Worm (Caenorhabditis elegans) whole organism, L3 larva: Measurements from ENCODE around the gene srbc-10.

Source experiments
- ceh-9 ChIP-seq: sonication (generic microtip); optimal IDR thresholded peaks from 2 replicates; lab custom pipeline; 2018; ENCODE audit warnings: missing biosample characterization, missing genetic modification characterization
- elt-3 ChIP-seq, 3 experiments: fragments of 150-350 bp in 1 of 3; sonication (generic microtip) in 2 of 3; optimal IDR thresholded peaks; 2 replicates in 2 of 3; 4 replicates in 1 of 3; lab custom pipeline; 2014 to 2017; ENCODE audit warnings: missing biosample characterization in 3 of 3, missing genetic modification characterization in 3 of 3
- lin-39 ChIP-seq: fragments of 150-350 bp; optimal IDR thresholded peaks from 2 replicates; lab custom pipeline; 2018; ENCODE audit warnings: missing biosample characterization, missing genetic modification reagents, missing genetic modification characterization
- nhr-237 ChIP-seq: fragments of 150-350 bp; optimal IDR thresholded peaks from 2 replicates; lab custom pipeline; 2014; ENCODE audit warnings: missing biosample characterization, missing genetic modification characterization
- nhr-25 ChIP-seq: sonication (generic microtip); optimal IDR thresholded peaks from 2 replicates; lab custom pipeline; 2017; ENCODE audit warnings: missing biosample characterization, missing genetic modification characterization
- nhr-28 ChIP-seq: fragments of 150-350 bp; optimal IDR thresholded peaks from 2 replicates; lab custom pipeline; 2014; ENCODE audit warnings: missing biosample characterization, missing genetic modification characterization
- nhr-77 ChIP-seq: fragments of 150-350 bp; optimal IDR thresholded peaks from 2 replicates; lab custom pipeline; 2014; ENCODE audit warnings: missing biosample characterization, missing genetic modification characterization
- snpc-4 ChIP-seq: fragments of 150-350 bp; optimal IDR thresholded peaks from 2 replicates; lab custom pipeline; 2014; ENCODE audit warnings: missing biosample characterization, missing genetic modification characterization
- ztf-11 ChIP-seq: fragments of 150-350 bp; optimal IDR thresholded peaks from 2 replicates; lab custom pipeline; 2014; ENCODE audit warnings: missing biosample characterization, missing genetic modification characterization

- TF ChIP-seq elt-3 (tag; optimal IDR thresholded peaks at IDR 0.05; lab: Kevin White, UChicago) (no peak), lin-39 (tag; lab: Kevin White, UChicago) (no peak), nhr-28 (tag; lab: Kevin White, UChicago) (no peak), snpc-4 (tag; lab: Kevin White, UChicago) (no peak), nhr-237 (no peak), nhr-25 (tag; lab: Kevin White, UChicago) (no peak), ztf-11 (tag; lab: Kevin White, UChicago) (no peak), nhr-77 (no peak), ceh-9 (no peak)
These were observed 45.9 kb downstream of the srbc-10 start, which contains the start of gene F25E5.5 for ce11 chrV:7446965-7447364.
